Fruit fly (Drosophila melanogaster) whole organism, pupa: ENCODE data around the gene Jon66Cii.

Experiments used
- CG10348 ChIP-seq: fragments of 200-800 bp; sonication (Bioruptor generic); IDR thresholded peaks from 2 replicates; pipeline ENCODE4 v1.3.6; 2022; ENCODE audit warnings: missing biosample characterization, missing genetic modification characterization
- CG12605 ChIP-seq: fragments of 200-800 bp; sonication (Bioruptor generic); IDR thresholded peaks from 2 replicates; pipeline ENCODE4 v1.3.6; 2022; ENCODE audit warnings: missing biosample characterization, missing genetic modification characterization
- CG13204 ChIP-seq: fragments of 200-800 bp; sonication (Bioruptor generic); optimal IDR thresholded peaks from 2 replicates; lab custom pipeline; 2018; ENCODE audit warnings: missing biosample characterization, mild to moderate bottlenecking, missing genetic modification characterization, moderate library complexity
- CG14655 ChIP-seq: fragments of 200-800 bp; sonication (Bioruptor generic); optimal IDR thresholded peaks from 3 replicates; lab custom pipeline; 2017; ENCODE audit warnings: mild to moderate bottlenecking, missing biosample characterization, missing genetic modification reagents, missing genetic modification characterization
- CG15710 ChIP-seq: fragments of 200-800 bp; sonication (Bioruptor generic); optimal IDR thresholded peaks from 2 replicates; lab custom pipeline; 2018; ENCODE audit warnings: missing biosample characterization, mild to moderate bottlenecking, missing genetic modification characterization, moderate library complexity
- CG17806 ChIP-seq: fragments of 200-800 bp; sonication (Bioruptor generic); optimal IDR thresholded peaks from 2 replicates; lab custom pipeline; 2018; ENCODE audit warnings: missing biosample characterization, mild to moderate bottlenecking, missing genetic modification characterization, moderate library complexity
- CG32121 ChIP-seq: fragments of 200-800 bp; sonication (Bioruptor generic); IDR thresholded peaks from 2 replicates; pipeline ENCODE4 v1.3.6; 2022; ENCODE audit warnings: missing biosample characterization, missing genetic modification characterization
- CG34367 ChIP-seq: fragments of 200-800 bp; sonication (Bioruptor generic); optimal IDR thresholded peaks from 2 replicates; lab custom pipeline; 2018; ENCODE audit warnings: missing biosample characterization, mild to moderate bottlenecking, missing genetic modification characterization
- CG4496 ChIP-seq: fragments of 200-800 bp; sonication (Bioruptor generic); IDR thresholded peaks from 3 replicates; pipeline ENCODE4 v1.3.6; 2022; ENCODE audit warnings: missing biosample characterization, missing genetic modification characterization
- CG8159 ChIP-seq: fragments of 200-800 bp; sonication (Bioruptor generic); optimal IDR thresholded peaks from 3 replicates; lab custom pipeline; 2018; ENCODE audit warnings: missing biosample characterization, mild to moderate bottlenecking, missing genetic modification characterization, moderate library complexity
- CG8301 ChIP-seq: fragments of 200-800 bp; sonication (Bioruptor generic); optimal IDR thresholded peaks from 2 replicates; lab custom pipeline; 2018; ENCODE audit warnings: missing biosample characterization, mild to moderate bottlenecking, missing genetic modification characterization
- CG9948 ChIP-seq: fragments of 200-800 bp; sonication (Bioruptor generic); optimal IDR thresholded peaks from 2 replicates; lab custom pipeline; 2018; ENCODE audit warnings: missing biosample characterization, mild to moderate bottlenecking, missing genetic modification characterization, moderate library complexity
- D1 ChIP-seq: fragments of 200-800 bp; sonication (Bioruptor generic); optimal IDR thresholded peaks from 2 replicates; lab custom pipeline; 2018; ENCODE audit warnings: missing biosample characterization, mild to moderate bottlenecking, missing genetic modification characterization, moderate library complexity
- EcR ChIP-seq: fragments of 200-800 bp; sonication (Bioruptor generic); optimal IDR thresholded peaks from 3 replicates; lab custom pipeline; 2019; ENCODE audit warnings: missing biosample characterization, missing genetic modification characterization, mild to moderate bottlenecking, moderate library complexity, missing genetic modification reagents
- Ets98B ChIP-seq: fragments of 200-800 bp; sonication (Bioruptor generic); IDR thresholded peaks from 2 replicates; pipeline ENCODE4 v1.3.6; 2022; ENCODE audit warnings: missing biosample characterization, missing genetic modification characterization
- Pif1A ChIP-seq: fragments of 200-800 bp; sonication (Bioruptor generic); optimal IDR thresholded peaks from 3 replicates; lab custom pipeline; 2016; ENCODE audit warnings: missing biosample characterization, missing genetic modification characterization
- Pif1B ChIP-seq: fragments of 200-800 bp; sonication (Bioruptor generic); optimal IDR thresholded peaks from 3 replicates; lab custom pipeline; 2016; ENCODE audit warnings: missing biosample characterization, missing genetic modification characterization
- Snoo ChIP-seq: fragments of 200-800 bp; sonication (Bioruptor generic); optimal IDR thresholded peaks from 3 replicates; lab custom pipeline; 2017; ENCODE audit warnings: missing biosample characterization, mild to moderate bottlenecking, missing genetic modification characterization, inconsistent platforms
- fd96Ca ChIP-seq: fragments of 200-800 bp; sonication (Bioruptor generic); IDR thresholded peaks from 3 replicates; pipeline ENCODE4 v1.3.6; 2022; ENCODE audit warnings: missing biosample characterization, missing genetic modification characterization
- gl ChIP-seq: fragments of 200-800 bp; sonication (Bioruptor generic); optimal IDR thresholded peaks from 2 replicates; lab custom pipeline; 2018; ENCODE audit warnings: missing biosample characterization, mild to moderate bottlenecking, missing genetic modification characterization
- rn ChIP-seq: fragments of 200-800 bp; sonication (Bioruptor generic); IDR thresholded peaks from 2 replicates; pipeline ENCODE4 v1.3.6; 2022; ENCODE audit warnings: missing biosample characterization, missing genetic modification characterization

Gene Jon66Cii

dm6 chr3L:8372035-8372434 is 21.4 kb downstream of the Jon66Cii start, which contains the start of gene ImpE1:
Gene ImpE1 (plus strand): TSS chr3L:8372405.
- no peak for TF ChIP-seq D1
- peak; percentile 35 for TF ChIP-seq CG13204

dm6 chr3L:8371538-8371937 is 21.9 kb downstream of the Jon66Cii start:
- TF ChIP-seq CG14655 (GFP tag; lab: Kevin White, UChicago), result peak; percentile 1
- no peak for TF ChIP-seq CG8159

dm6 chr3L:8370922-8371321 is 22.5 kb downstream of the Jon66Cii start:
- TF ChIP-seq CG4496 (GFP tag; lab: Robert Waterston, UW), result no peak
- TF ChIP-seq Snoo (tag; lab: Kevin White, UChicago), result peak; percentile 64

dm6 chr3L:8369456-8369855 is 24.0 kb downstream of the Jon66Cii start:
- no peak for TF ChIP-seq D1
- TF ChIP-seq rn (GFP tag; lab: Robert Waterston, UW), result no peak
- TF ChIP-seq CG15710 (tag; lab: Kevin White, UChicago), result no peak
- no peak for TF ChIP-seq Ets98B
- TF ChIP-seq CG14655 (GFP tag; lab: Kevin White, UChicago), result no peak
- TF ChIP-seq CG4496 (GFP tag; lab: Robert Waterston, UW), result no peak
- TF ChIP-seq CG17806 (tag; lab: Kevin White, UChicago), result no peak
- TF ChIP-seq Pif1A (GFP tag; lab: Kevin White, UChicago), result no peak
- TF ChIP-seq CG8159, result no peak
- TF ChIP-seq gl (tag; lab: Kevin White, UChicago), result no peak
- no peak for TF ChIP-seq Pif1B (GFP tag; lab: Kevin White, UChicago)
- TF ChIP-seq CG10348 (GFP tag; lab: Robert Waterston, UW), result no peak
- no peak for TF ChIP-seq CG8301 (tag; lab: Kevin White, UChicago)
- TF ChIP-seq CG9948 (tag; lab: Kevin White, UChicago), result no peak
- TF ChIP-seq CG12605 (GFP tag; lab: Robert Waterston, UW), result no peak
- TF ChIP-seq EcR (GFP tag; lab: Kevin White, UChicago), result no peak

dm6 chr3L:8368694-8369344 is 24.6 kb downstream of the Jon66Cii start:
- TF ChIP-seq CG10348 (GFP tag; lab: Robert Waterston, UW) (no peak), CG8301 (tag; lab: Kevin White, UChicago) (peak; percentile 19), Snoo (tag; lab: Kevin White, UChicago) (peak; percentile 57), Pif1A (GFP tag; lab: Kevin White, UChicago) (no peak), CG12605 (GFP tag; lab: Robert Waterston, UW) (no peak), CG4496 (GFP tag; lab: Robert Waterston, UW) (0 out of 3 replicates have a peak, but pooled peaks have one; percentile 15), CG14655 (GFP tag; lab: Kevin White, UChicago) (peak; percentile 45)

- no peak for TF ChIP-seq CG12605 (GFP tag; lab: Robert Waterston, UW)
- TF ChIP-seq CG34367 (tag; lab: Kevin White, UChicago), result no peak
- TF ChIP-seq EcR (GFP tag; lab: Kevin White, UChicago), result no peak
- no peak for TF ChIP-seq Ets98B
- TF ChIP-seq gl (tag; lab: Kevin White, UChicago), result no peak
- no peak for TF ChIP-seq CG4496 (GFP tag; lab: Robert Waterston, UW)
- no peak for TF ChIP-seq Pif1A (GFP tag; lab: Kevin White, UChicago)
- TF ChIP-seq CG8159, result no peak
- no peak for TF ChIP-seq Snoo (tag; lab: Kevin White, UChicago)
- TF ChIP-seq CG17806 (tag; lab: Kevin White, UChicago), result no peak
- TF ChIP-seq CG10348 (GFP tag; lab: Robert Waterston, UW), result no peak
- no peak for TF ChIP-seq CG14655 (GFP tag; lab: Kevin White, UChicago)
- no peak for TF ChIP-seq Pif1B (GFP tag; lab: Kevin White, UChicago)
- TF ChIP-seq CG32121 (GFP tag; lab: Robert Waterston, UW), result no peak
- no peak for TF ChIP-seq D1
- TF ChIP-seq fd96Ca, result no peak
- no peak for TF ChIP-seq CG13204
- no peak for TF ChIP-seq CG9948 (tag; lab: Kevin White, UChicago)
- TF ChIP-seq CG8301 (tag; lab: Kevin White, UChicago), result no peak
These were observed 30.2 kb downstream of the Jon66Cii start for dm6 chr3L:8363266-8363665.

dm6 chr3L:8360643-8361110 is 32.8 kb downstream of the Jon66Cii start, which contains the start of gene Idh:
Gene Idh (minus strand): TSS chr3L:8360906.
- peak; percentile 7 for TF ChIP-seq CG8301 (tag; lab: Kevin White, UChicago)
- no peak for TF ChIP-seq Pif1A (GFP tag; lab: Kevin White, UChicago)
- TF ChIP-seq D1, result peak; percentile 50
- no peak; the same call in 2 of the 3 replicates for TF ChIP-seq fd96Ca
- TF ChIP-seq gl (tag; lab: Kevin White, UChicago), result no peak
- TF ChIP-seq CG9948 (tag; lab: Kevin White, UChicago), result no peak
- no peak for TF ChIP-seq Pif1B (GFP tag; lab: Kevin White, UChicago)
- no peak for TF ChIP-seq CG10348 (GFP tag; lab: Robert Waterston, UW)
- no peak; the same call in 1 of the 2 replicates for TF ChIP-seq CG32121 (GFP tag; lab: Robert Waterston, UW)
- TF ChIP-seq CG4496 (GFP tag; lab: Robert Waterston, UW), result peak; percentile 7; the same call in 1 of the 3 replicates
- peak; percentile 29; the same call in 1 of the 2 replicates for TF ChIP-seq Ets98B
- no peak for TF ChIP-seq rn (GFP tag; lab: Robert Waterston, UW)
- TF ChIP-seq CG15710 (tag; lab: Kevin White, UChicago), result no peak
- peak; percentile 9; the same call in 1 of the 2 replicates for TF ChIP-seq CG12605 (GFP tag; lab: Robert Waterston, UW)
- no peak for TF ChIP-seq CG34367 (tag; lab: Kevin White, UChicago)
- TF ChIP-seq Snoo (tag; lab: Kevin White, UChicago), result peak; percentile 13
- no peak for TF ChIP-seq CG8159
- TF ChIP-seq CG17806 (tag; lab: Kevin White, UChicago), result no peak
- TF ChIP-seq CG14655 (GFP tag; lab: Kevin White, UChicago), result peak; percentile 15
- TF ChIP-seq EcR (GFP tag; lab: Kevin White, UChicago), result peak; percentile 17
- no peak for TF ChIP-seq CG13204
